Worm (Caenorhabditis elegans) whole organism, early embryonic: ENCODE measurements around the gene Y39A1A.27.

Source experiments
- B0310.2 ChIP-seq: sonication (generic microtip); optimal IDR thresholded peaks from 2 replicates; lab custom pipeline; 2016; ENCODE audit warnings: mild to moderate bottlenecking, missing genetic modification characterization, missing compliant biosample characterization
- F13C5.2 ChIP-seq: sonication (generic microtip); optimal IDR thresholded peaks from 2 replicates; lab custom pipeline; 2017; ENCODE audit warnings: mild to moderate bottlenecking, missing genetic modification characterization, inconsistent platforms, missing compliant biosample characterization
- aly-1 ChIP-seq: sonication (generic microtip); optimal IDR thresholded peaks from 2 replicates; lab custom pipeline; 2016; ENCODE audit warnings: missing genetic modification characterization, missing compliant biosample characterization
- ama-1 ChIP-seq: fragments of 150-350 bp; optimal IDR thresholded peaks from 2 replicates; lab custom pipeline; 2014
- flt-1 ChIP-seq: fragments of 200-800 bp; sonication (Bioruptor generic); IDR thresholded peaks from 2 replicates; pipeline ENCODE4 v1.3.6; 2022; ENCODE audit warnings: missing genetic modification characterization, missing compliant biosample characterization
- hmg-4 ChIP-seq: fragments of 200-800 bp; sonication (Bioruptor generic); optimal IDR thresholded peaks from 2 replicates; lab custom pipeline; 2018; ENCODE audit warnings: mild to moderate bottlenecking, missing genetic modification characterization, missing compliant biosample characterization
- hnd-1 ChIP-seq: sonication (generic microtip); optimal IDR thresholded peaks from 2 replicates; lab custom pipeline; 2016; ENCODE audit warnings: missing genetic modification characterization, missing compliant biosample characterization
- scrt-1 ChIP-seq: fragments of 200-800 bp; sonication (Bioruptor generic); IDR thresholded peaks from 2 replicates; pipeline ENCODE4 v1.3.6; 2022; ENCODE audit warnings: missing genetic modification characterization, missing compliant biosample characterization
- sea-1 ChIP-seq: fragments of 200-800 bp; sonication (Bioruptor generic); conservative IDR thresholded peaks from 2 replicates; pipeline ENCODE4 v1.3.6; 2022; ENCODE audit warnings: missing genetic modification characterization, missing compliant biosample characterization
- tbx-11 ChIP-seq: fragments of 200-800 bp; sonication (Bioruptor generic); IDR thresholded peaks from 2 replicates; pipeline ENCODE4 v1.3.6; 2022; ENCODE audit warnings: missing genetic modification characterization, missing compliant biosample characterization
- tbx-37 ChIP-seq: fragments of 200-800 bp; sonication (Bioruptor generic); conservative IDR thresholded peaks from 2 replicates; pipeline ENCODE4 v1.3.6; 2022; ENCODE audit warnings: missing genetic modification reagents, missing genetic modification characterization, missing compliant biosample characterization

ce11 chrIII:10600894-10601293, 37.9 kb upstream of the Y39A1A.27 start:
- TF ChIP-seq aly-1 (no peak), ama-1 (lab: Kevin White, UChicago) (no peak), B0310.2 (tag; lab: Kevin White, UChicago) (no peak), flt-1 (no peak), F13C5.2 (tag; lab: Kevin White, UChicago) (no peak), hnd-1 (tag; lab: Kevin White, UChicago) (no peak), tbx-11 (GFP tag; lab: Robert Waterston, UW) (no peak), sea-1 (GFP tag; lab: Robert Waterston, UW) (no peak), hmg-4 (GFP tag; lab: Kevin White, UChicago) (no peak), scrt-1 (GFP tag; lab: Robert Waterston, UW) (no peak), tbx-37 (no peak)
